Worm (Caenorhabditis elegans) whole organism, L1 larva: ENCODE measurements around the gene heh-1.

ENCODE experiments used
- C04F5.9 ChIP-seq: sonication (generic microtip); optimal IDR thresholded peaks from 2 replicates; lab custom pipeline; 2016; ENCODE audit warnings: missing genetic modification characterization, missing compliant biosample characterization
- C16A3.4 ChIP-seq: fragments of 150-350 bp; optimal IDR thresholded peaks from 2 replicates; lab custom pipeline; 2014; ENCODE audit warnings: missing biosample characterization, missing genetic modification characterization
- F16B12.6 ChIP-seq: fragments of 150-350 bp; optimal IDR thresholded peaks from 2 replicates; lab custom pipeline; 2014; ENCODE audit warnings: missing biosample characterization, missing genetic modification characterization
- ceh-63 ChIP-seq: fragments of 200-800 bp; sonication (Bioruptor generic); optimal IDR thresholded peaks from 2 replicates; lab custom pipeline; 2018; ENCODE audit warnings: mild to moderate bottlenecking, missing genetic modification characterization, missing compliant biosample characterization
- ceh-8 ChIP-seq: fragments of 200-800 bp; sonication (Bioruptor generic); optimal IDR thresholded peaks from 2 replicates; lab custom pipeline; 2018; ENCODE audit warnings: mild to moderate bottlenecking, missing genetic modification characterization, moderate library complexity, missing compliant biosample characterization
- ceh-90 ChIP-seq: sonication (generic microtip); optimal IDR thresholded peaks from 2 replicates; lab custom pipeline; 2016; ENCODE audit warnings: missing genetic modification characterization, missing compliant biosample characterization
- efl-3 ChIP-seq: fragments of 200-800 bp; sonication (Bioruptor generic); optimal IDR thresholded peaks from 2 replicates; lab custom pipeline; 2018; ENCODE audit warnings: mild to moderate bottlenecking, missing genetic modification characterization, missing compliant biosample characterization
- egl-13 ChIP-seq: sonication (generic microtip); optimal IDR thresholded peaks from 2 replicates; lab custom pipeline; 2016; ENCODE audit warnings: missing genotype, missing genetic modification reagents, missing genetic modification characterization, missing compliant biosample characterization
- egl-27 ChIP-seq, 2 experiments: fragments of 150-350 bp in 1 of 2; sonication (generic microtip); optimal IDR thresholded peaks; 3 replicates each; lab custom pipeline; 2017 to 2018; ENCODE audit warnings: missing biosample characterization in 2 of 2, missing genetic modification characterization in 2 of 2, missing genetic modification reagents in 2 of 2
- elt-3 ChIP-seq, 6 experiments: fragments of 150-350 bp in 1 of 6; sonication (generic microtip); optimal IDR thresholded peaks; 2 replicates each; lab custom pipeline; 2017 to 2018; ENCODE audit warnings: missing biosample characterization in 6 of 6, missing genetic modification characterization in 6 of 6, inconsistent platforms in 1 of 6
- ets-5 ChIP-seq: fragments of 200-800 bp; sonication (Bioruptor generic); IDR thresholded peaks from 2 replicates; pipeline ENCODE4 v1.3.6; 2022; ENCODE audit warnings: missing genetic modification characterization, missing compliant biosample characterization
- fkh-4 ChIP-seq: sonication (generic microtip); optimal IDR thresholded peaks from 2 replicates; lab custom pipeline; 2016; ENCODE audit warnings: missing compliant biosample characterization, missing genetic modification characterization, borderline replicate concordance
- fkh-8 ChIP-seq: sonication (generic microtip); optimal IDR thresholded peaks from 2 replicates; lab custom pipeline; 2016; ENCODE audit warnings: mild to moderate bottlenecking, missing genetic modification characterization, missing compliant biosample characterization
- grh-1 ChIP-seq: fragments of 200-800 bp; sonication (Bioruptor generic); IDR thresholded peaks from 2 replicates; pipeline ENCODE4 v1.3.6; 2022; ENCODE audit warnings: missing genetic modification reagents, missing genetic modification characterization, missing compliant biosample characterization
- hlh-4 ChIP-seq: sonication (generic microtip); optimal IDR thresholded peaks from 2 replicates; lab custom pipeline; 2016; ENCODE audit warnings: mild to moderate bottlenecking, missing genetic modification characterization, missing compliant biosample characterization
- irx-1 ChIP-seq: sonication (generic microtip); optimal IDR thresholded peaks from 2 replicates; lab custom pipeline; 2016; ENCODE audit warnings: missing genetic modification characterization, missing compliant biosample characterization
- jun-1 ChIP-seq: fragments of 150-350 bp; optimal IDR thresholded peaks from 2 replicates; lab custom pipeline; 2014; ENCODE audit warnings: missing biosample characterization, missing genetic modification reagents, missing genetic modification characterization
- lin-13 ChIP-seq: fragments of 150-350 bp; optimal IDR thresholded peaks from 2 replicates; lab custom pipeline; 2014; ENCODE audit warnings: missing biosample characterization, missing genetic modification reagents, missing genetic modification characterization
- lin-15B ChIP-seq: fragments of 150-350 bp; sonication (generic microtip); optimal IDR thresholded peaks from 3 replicates; lab custom pipeline; 2014; ENCODE audit warnings: missing biosample characterization, missing genetic modification characterization
- lin-39 ChIP-seq: fragments of 150-350 bp; optimal IDR thresholded peaks from 2 replicates; lab custom pipeline; 2014; ENCODE audit warnings: missing biosample characterization, missing genetic modification reagents, missing genetic modification characterization
- mab-9 ChIP-seq: fragments of 200-800 bp; sonication (Bioruptor generic); IDR thresholded peaks from 2 replicates; pipeline ENCODE4 v1.3.6; 2022; ENCODE audit warnings: missing genetic modification reagents, missing genetic modification characterization, missing compliant biosample characterization
- mef-2 ChIP-seq: fragments of 150-350 bp; optimal IDR thresholded peaks from 2 replicates; lab custom pipeline; 2014; ENCODE audit warnings: missing biosample characterization, missing genetic modification characterization
- nhr-12 ChIP-seq: sonication (generic microtip); optimal IDR thresholded peaks from 2 replicates; lab custom pipeline; 2017; ENCODE audit warnings: missing biosample characterization, missing genetic modification characterization
- nhr-19 ChIP-seq: fragments of 200-800 bp; sonication (Bioruptor generic); conservative IDR thresholded peaks from 2 replicates; pipeline ENCODE4 v1.3.6; 2022; ENCODE audit warnings: missing genetic modification characterization, missing compliant biosample characterization
- nhr-28 ChIP-seq: fragments of 150-350 bp; optimal IDR thresholded peaks from 2 replicates; lab custom pipeline; 2014; ENCODE audit warnings: missing biosample characterization, missing genetic modification characterization
- nhr-77 ChIP-seq: fragments of 150-350 bp; optimal IDR thresholded peaks from 2 replicates; lab custom pipeline; 2014; ENCODE audit warnings: missing biosample characterization, missing genetic modification characterization
- nhr-84 ChIP-seq: sonication (generic microtip); optimal IDR thresholded peaks from 2 replicates; lab custom pipeline; 2017; ENCODE audit warnings: missing biosample characterization, missing genetic modification characterization
- pqm-1 ChIP-seq: sonication (generic microtip); optimal IDR thresholded peaks from 3 replicates; lab custom pipeline; 2017; ENCODE audit warnings: missing biosample characterization, missing genetic modification characterization
- skn-1 ChIP-seq: fragments of 150-350 bp; optimal IDR thresholded peaks from 2 replicates; lab custom pipeline; 2014; ENCODE audit warnings: missing biosample characterization, missing genetic modification characterization
- snpc-4 ChIP-seq: fragments of 150-350 bp; optimal IDR thresholded peaks from 2 replicates; lab custom pipeline; 2014; ENCODE audit warnings: missing biosample characterization, missing genetic modification characterization
- swsn-7 ChIP-seq: sonication (generic microtip); optimal IDR thresholded peaks from 2 replicates; lab custom pipeline; 2016; ENCODE audit warnings: missing genetic modification characterization, missing compliant biosample characterization
- unc-130 ChIP-seq: fragments of 150-350 bp; optimal IDR thresholded peaks from 2 replicates; lab custom pipeline; 2017; ENCODE audit warnings: missing biosample characterization, missing genetic modification characterization, inconsistent platforms
- unc-30 ChIP-seq: sonication (generic microtip); optimal IDR thresholded peaks from 2 replicates; lab custom pipeline; 2017; ENCODE audit warnings: missing biosample characterization, missing genetic modification characterization
- unc-62 ChIP-seq: fragments of 150-350 bp; optimal IDR thresholded peaks from 2 replicates; lab custom pipeline; 2014; ENCODE audit warnings: missing biosample characterization, missing genetic modification reagents, missing genetic modification characterization
- vab-15 ChIP-seq: sonication (generic microtip); optimal IDR thresholded peaks from 2 replicates; lab custom pipeline; 2017; ENCODE audit warnings: missing genotype, mild to moderate bottlenecking, missing genetic modification characterization, missing compliant biosample characterization
- xbp-1 ChIP-seq: sonication (generic microtip); optimal IDR thresholded peaks from 2 replicates; lab custom pipeline; 2016; ENCODE audit warnings: missing genetic modification characterization, missing compliant biosample characterization
- zag-1 ChIP-seq: fragments of 150-350 bp; optimal IDR thresholded peaks from 2 replicates; lab custom pipeline; 2014; ENCODE audit warnings: missing biosample characterization, missing genetic modification characterization
- zip-4 ChIP-seq: fragments of 200-800 bp; sonication (Bioruptor generic); optimal IDR thresholded peaks from 2 replicates; lab custom pipeline; 2018; ENCODE audit warnings: mild to moderate bottlenecking, missing genetic modification characterization, moderate library complexity, missing compliant biosample characterization
- ztf-11 ChIP-seq, 2 experiments: sonication (generic microtip); optimal IDR thresholded peaks; 2 replicates each; lab custom pipeline; 2016 to 2017; ENCODE audit warnings: missing genetic modification characterization in 2 of 2, missing biosample characterization in 1 of 2, missing compliant biosample characterization in 1 of 2
- ztf-4 ChIP-seq: fragments of 150-350 bp; optimal IDR thresholded peaks from 2 replicates; lab custom pipeline; 2014; ENCODE audit warnings: missing biosample characterization, missing genetic modification characterization

heh-1 gene

ce11 chrIII:3174985-3175384, 24.3 kb downstream of the heh-1 start, which contains the start of gene R148.3 (continued):
- peak; percentile 26 for TF ChIP-seq lin-13 (GFP tag; lab: Kevin White, UChicago)
- peak; percentile 36 for TF ChIP-seq skn-1 (tag; lab: Kevin White, UChicago)
- TF ChIP-seq ceh-63 (GFP tag; lab: Kevin White, UChicago): no peak
- no peak for TF ChIP-seq nhr-84 (tag; lab: Kevin White, UChicago)
- peak; percentile 37 for TF ChIP-seq nhr-19 (GFP tag; lab: Robert Waterston, UW)
- peak; percentile 10 for TF ChIP-seq snpc-4 (tag; lab: Kevin White, UChicago)
- TF ChIP-seq fkh-8: no peak
- TF ChIP-seq egl-27 (tag; optimal IDR thresholded peaks at IDR 0.05; lab: Kevin White, UChicago): no peak
- no peak for TF ChIP-seq mef-2 (tag; lab: Kevin White, UChicago)
- no peak for TF ChIP-seq zip-4 (GFP tag; lab: Kevin White, UChicago)
- TF ChIP-seq grh-1 (GFP tag; lab: Robert Waterston, UW): no peak
- no peak for TF ChIP-seq vab-15
- peak; percentile 90 for TF ChIP-seq xbp-1 (tag; lab: Kevin White, UChicago)
- no peak for TF ChIP-seq ceh-8 (GFP tag; lab: Kevin White, UChicago)
- no peak for TF ChIP-seq jun-1 (tag; lab: Kevin White, UChicago)
- no peak for TF ChIP-seq ets-5 (GFP tag; lab: Robert Waterston, UW)
- peak; percentile 30 for TF ChIP-seq lin-15B (tag; lab: Kevin White, UChicago)
- no peak for TF ChIP-seq egl-13 (tag; lab: Kevin White, UChicago)
- no peak for TF ChIP-seq efl-3
- no peak for TF ChIP-seq pqm-1 (tag; lab: Kevin White, UChicago)
- peak; percentile 11 for TF ChIP-seq F16B12.6 (tag; lab: Kevin White, UChicago)
- TF ChIP-seq mab-9 (GFP tag; lab: Robert Waterston, UW): no peak
- TF ChIP-seq C04F5.9 (tag; lab: Kevin White, UChicago): no peak
- no peak for TF ChIP-seq fkh-4 (tag; lab: Kevin White, UChicago)
- no peak for TF ChIP-seq zag-1 (tag; lab: Kevin White, UChicago)
- peak; percentile 6 for TF ChIP-seq lin-39
- TF ChIP-seq ztf-11 (tag; optimal IDR thresholded peaks at IDR 0.05; lab: Kevin White, UChicago): peak in 1 of 2 experiments; percentile 31
- no peak for TF ChIP-seq ceh-90 (tag; lab: Kevin White, UChicago)
- no peak for TF ChIP-seq nhr-77 (tag; lab: Kevin White, UChicago)
- TF ChIP-seq nhr-28 (tag; lab: Kevin White, UChicago): no peak
- no peak for TF ChIP-seq elt-3 (tag; optimal IDR thresholded peaks at IDR 0.05; lab: Kevin White, UChicago)
- no peak for TF ChIP-seq hlh-4
- TF ChIP-seq swsn-7: peak; percentile 63
- TF ChIP-seq irx-1 (tag; lab: Kevin White, UChicago): no peak
- TF ChIP-seq unc-62: no peak
- no peak for TF ChIP-seq unc-30
- peak; percentile 53 for TF ChIP-seq unc-130

DNA sequence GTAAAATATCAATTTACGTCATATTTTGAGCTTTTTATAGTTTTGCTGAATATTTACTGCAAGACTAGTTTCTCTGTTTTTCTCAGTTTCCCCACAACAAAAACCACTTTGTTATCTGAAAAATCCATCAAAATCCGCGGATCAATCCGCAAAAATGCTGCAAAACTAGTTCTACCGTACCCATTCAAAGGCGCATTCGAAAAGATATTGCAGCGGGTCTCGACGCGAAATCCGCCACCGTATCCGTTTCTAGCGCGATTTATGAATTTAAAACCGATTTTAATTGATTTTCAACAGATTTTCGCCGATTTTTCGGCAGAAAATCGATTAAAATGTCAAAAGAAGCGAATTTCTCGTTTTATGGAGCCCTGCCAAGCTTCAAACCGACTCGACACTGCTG, 27.9 kb downstream of the heh-1 start, which contains the start of gene R148.4:
Gene R148.4 (plus strand): TSS at position 211 of the 400 bp plus-strand sequence.
- no peak for TF ChIP-seq swsn-7
- no peak for TF ChIP-seq ztf-4 (tag; lab: Kevin White, UChicago)
- TF ChIP-seq lin-15B (tag; lab: Kevin White, UChicago): no peak
- no peak for TF ChIP-seq pqm-1 (tag; lab: Kevin White, UChicago)
- TF ChIP-seq mef-2 (tag; lab: Kevin White, UChicago): no peak
- TF ChIP-seq egl-27 (tag; optimal IDR thresholded peaks at IDR 0.05; lab: Kevin White, UChicago): no peak
- TF ChIP-seq C16A3.4 (tag; lab: Kevin White, UChicago): no peak
- TF ChIP-seq nhr-12 (tag; lab: Kevin White, UChicago): no peak
- no peak for TF ChIP-seq unc-30
- no peak for TF ChIP-seq jun-1 (tag; lab: Kevin White, UChicago)
- no peak for TF ChIP-seq ceh-8 (GFP tag; lab: Kevin White, UChicago)
- no peak for TF ChIP-seq unc-130
- TF ChIP-seq fkh-4 (tag; lab: Kevin White, UChicago): no peak
